Fruit fly (Drosophila melanogaster) whole organism, pupa: ENCODE measurements around the gene Pgant2.
A peak's percentile ranks its signal among the peaks of the same experiment; 100 is the strongest.

ENCODE experiments used
- CG12605 ChIP-seq: fragments of 200-800 bp; sonication (Bioruptor generic); IDR thresholded peaks from 2 replicates; pipeline ENCODE4 v1.3.6; 2022; ENCODE audit warnings: missing biosample characterization, missing genetic modification characterization
- CG14655 ChIP-seq: fragments of 200-800 bp; sonication (Bioruptor generic); optimal IDR thresholded peaks from 3 replicates; lab custom pipeline; 2017; ENCODE audit warnings: mild to moderate bottlenecking, missing biosample characterization, missing genetic modification reagents, missing genetic modification characterization
- CG17806 ChIP-seq: fragments of 200-800 bp; sonication (Bioruptor generic); optimal IDR thresholded peaks from 2 replicates; lab custom pipeline; 2018; ENCODE audit warnings: missing biosample characterization, mild to moderate bottlenecking, missing genetic modification characterization, moderate library complexity
- CG32121 ChIP-seq: fragments of 200-800 bp; sonication (Bioruptor generic); IDR thresholded peaks from 2 replicates; pipeline ENCODE4 v1.3.6; 2022; ENCODE audit warnings: missing biosample characterization, missing genetic modification characterization
- CG8159 ChIP-seq: fragments of 200-800 bp; sonication (Bioruptor generic); optimal IDR thresholded peaks from 3 replicates; lab custom pipeline; 2018; ENCODE audit warnings: missing biosample characterization, mild to moderate bottlenecking, missing genetic modification characterization, moderate library complexity
- CG8301 ChIP-seq: fragments of 200-800 bp; sonication (Bioruptor generic); optimal IDR thresholded peaks from 2 replicates; lab custom pipeline; 2018; ENCODE audit warnings: missing biosample characterization, mild to moderate bottlenecking, missing genetic modification characterization
- CG9948 ChIP-seq: fragments of 200-800 bp; sonication (Bioruptor generic); optimal IDR thresholded peaks from 2 replicates; lab custom pipeline; 2018; ENCODE audit warnings: missing biosample characterization, mild to moderate bottlenecking, missing genetic modification characterization, moderate library complexity
- EcR ChIP-seq: fragments of 200-800 bp; sonication (Bioruptor generic); optimal IDR thresholded peaks from 3 replicates; lab custom pipeline; 2019; ENCODE audit warnings: missing biosample characterization, missing genetic modification characterization, mild to moderate bottlenecking, moderate library complexity, missing genetic modification reagents
- Pif1B ChIP-seq: fragments of 200-800 bp; sonication (Bioruptor generic); optimal IDR thresholded peaks from 3 replicates; lab custom pipeline; 2016; ENCODE audit warnings: missing biosample characterization, missing genetic modification characterization
- fd96Ca ChIP-seq: fragments of 200-800 bp; sonication (Bioruptor generic); IDR thresholded peaks from 3 replicates; pipeline ENCODE4 v1.3.6; 2022; ENCODE audit warnings: missing biosample characterization, missing genetic modification characterization
- gl ChIP-seq: fragments of 200-800 bp; sonication (Bioruptor generic); optimal IDR thresholded peaks from 2 replicates; lab custom pipeline; 2018; ENCODE audit warnings: missing biosample characterization, mild to moderate bottlenecking, missing genetic modification characterization
- rn ChIP-seq: fragments of 200-800 bp; sonication (Bioruptor generic); IDR thresholded peaks from 2 replicates; pipeline ENCODE4 v1.3.6; 2022; ENCODE audit warnings: missing biosample characterization, missing genetic modification characterization

- TF ChIP-seq CG17806 (no peak), gl (no peak), CG12605 (GFP tag; lab: Robert Waterston, UW) (no peak), rn (GFP tag; lab: Robert Waterston, UW) (no peak), CG14655 (no peak), fd96Ca (GFP tag; lab: Robert Waterston, UW) (no peak), EcR (no peak), CG8159 (tag; lab: Kevin White, UChicago) (peak; percentile 14), CG32121 (no peak), CG8301 (no peak), CG9948 (tag; lab: Kevin White, UChicago) (no peak), Pif1B (GFP tag; lab: Kevin White, UChicago) (no peak)
These were observed 9.8 kb downstream of the Pgant2 start, which contains the start of gene CG31952 for dm6 chr2L:3416527-3417304.
